Worm (Caenorhabditis elegans) whole organism, mixed stage, embryonic: ENCODE data around the gene ins-8.

Experiments
- ces-1 ChIP-seq: fragments of 150-350 bp; optimal IDR thresholded peaks from 2 replicates; lab custom pipeline; 2014; ENCODE audit warnings: missing biosample characterization, missing genetic modification reagents, missing genetic modification characterization
- elt-3 ChIP-seq: fragments of 150-350 bp; optimal IDR thresholded peaks from 2 replicates; lab custom pipeline; 2014; ENCODE audit warnings: missing biosample characterization, missing genetic modification characterization
- flh-1 ChIP-seq: fragments of 200-800 bp; sonication (Bioruptor generic); optimal IDR thresholded peaks from 2 replicates; lab custom pipeline; 2018; ENCODE audit warnings: mild to moderate bottlenecking, missing genetic modification characterization, moderate library complexity, missing compliant biosample characterization
- ham-2 ChIP-seq: fragments of 200-800 bp; sonication (Bioruptor generic); optimal IDR thresholded peaks from 2 replicates; lab custom pipeline; 2018; ENCODE audit warnings: mild to moderate bottlenecking, missing genetic modification characterization, missing compliant biosample characterization
- mep-1 ChIP-seq: fragments of 150-350 bp; optimal IDR thresholded peaks from 2 replicates; lab custom pipeline; 2017; ENCODE audit warnings: missing biosample characterization, missing genetic modification reagents, missing genetic modification characterization, inconsistent platforms
- nhr-2 ChIP-seq: fragments of 150-350 bp; optimal IDR thresholded peaks from 2 replicates; lab custom pipeline; 2014; ENCODE audit warnings: missing biosample characterization, missing genetic modification characterization
- nhr-237 ChIP-seq: fragments of 150-350 bp; optimal IDR thresholded peaks from 2 replicates; lab custom pipeline; 2014; ENCODE audit warnings: missing biosample characterization, missing genetic modification characterization
- pha-4 ChIP-seq: fragments of 150-350 bp; optimal IDR thresholded peaks from 2 replicates; lab custom pipeline; 2018; ENCODE audit warnings: missing biosample characterization, missing genetic modification reagents, missing genetic modification characterization
- sem-2 ChIP-seq: fragments of 200-800 bp; sonication (Bioruptor generic); optimal IDR thresholded peaks from 2 replicates; lab custom pipeline; 2018; ENCODE audit warnings: mild to moderate bottlenecking, missing genetic modification characterization, missing compliant biosample characterization
- sptf-1 ChIP-seq: sonication (generic microtip); optimal IDR thresholded peaks from 2 replicates; lab custom pipeline; 2017; ENCODE audit warnings: mild to moderate bottlenecking, missing genetic modification characterization, moderate library complexity, missing compliant biosample characterization
- unc-39 ChIP-seq: fragments of 150-350 bp; optimal IDR thresholded peaks from 2 replicates; lab custom pipeline; 2014; ENCODE audit warnings: missing biosample characterization, missing genetic modification characterization
- unc-62 ChIP-seq: fragments of 150-350 bp; optimal IDR thresholded peaks from 2 replicates; lab custom pipeline; 2014; ENCODE audit warnings: missing biosample characterization, missing genetic modification reagents, missing genetic modification characterization
- ztf-11 ChIP-seq: fragments of 150-350 bp; optimal IDR thresholded peaks from 2 replicates; lab custom pipeline; 2014; ENCODE audit warnings: missing biosample characterization, missing genetic modification characterization

DNA sequence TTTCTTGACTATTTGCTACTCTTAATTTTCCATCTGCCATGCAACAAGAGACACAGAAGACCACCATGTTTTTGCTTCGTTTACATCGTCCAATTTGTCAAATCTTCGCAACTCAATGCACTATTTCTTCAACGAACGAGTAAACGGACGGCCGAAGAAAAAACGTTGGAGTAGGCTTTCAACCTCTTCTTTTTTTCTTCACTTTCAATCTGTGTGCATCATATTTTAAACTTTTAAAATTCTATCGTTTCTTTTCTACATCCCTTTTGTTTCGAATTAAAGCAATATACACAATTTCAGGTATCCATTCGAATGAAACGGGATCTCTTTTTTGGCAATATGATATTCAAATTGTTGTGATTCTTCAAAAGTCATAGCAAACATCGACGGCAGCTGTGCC lies 23.0 kb downstream of the ins-8 start, which contains the start of gene acc-1:
- TF ChIP-seq ces-1 (no peak), unc-39 (no peak), ham-2 (GFP tag; lab: Kevin White, UChicago) (no peak), mep-1 (no peak), unc-62 (GFP tag; lab: Kevin White, UChicago) (no peak), sptf-1 (tag; lab: Kevin White, UChicago) (no peak), ztf-11 (tag; lab: Kevin White, UChicago) (no peak), nhr-237 (tag; lab: Kevin White, UChicago) (no peak), pha-4 (tag; lab: Kevin White, UChicago) (no peak), sem-2 (GFP tag; lab: Kevin White, UChicago) (no peak), nhr-2 (no peak), elt-3 (no peak), flh-1 (GFP tag; lab: Kevin White, UChicago) (no peak)
